Fruit fly (Drosophila melanogaster) whole organism, embryonic: ENCODE results near the gene lectin-30A.

Experiments used
- Asciz ChIP-seq: fragments of 200-800 bp; sonication (Bioruptor generic); optimal IDR thresholded peaks from 2 replicates; lab custom pipeline; 2017; ENCODE audit warnings: missing biosample characterization, mild to moderate bottlenecking, missing genetic modification characterization, missing genetic modification reagents
- BtbVII ChIP-seq: fragments of 200-800 bp; sonication (Bioruptor generic); optimal IDR thresholded peaks from 3 replicates; lab custom pipeline; 2017; ENCODE audit warnings: missing biosample characterization, mild to moderate bottlenecking, missing genetic modification characterization
- CG10654 ChIP-seq: fragments of 200-800 bp; sonication (Bioruptor generic); optimal IDR thresholded peaks from 2 replicates; lab custom pipeline; 2016; ENCODE audit warnings: missing biosample characterization, missing genetic modification characterization
- CG11723 ChIP-seq: fragments of 200-800 bp; sonication (Bioruptor generic); optimal IDR thresholded peaks from 2 replicates; lab custom pipeline; 2017; ENCODE audit warnings: missing biosample characterization, mild to moderate bottlenecking, missing genetic modification characterization
- CG13624 ChIP-seq: fragments of 200-800 bp; sonication (Bioruptor generic); optimal IDR thresholded peaks from 2 replicates; lab custom pipeline; 2016; ENCODE audit warnings: missing biosample characterization, missing genetic modification characterization
- CG14710 ChIP-seq: fragments of 200-800 bp; sonication (Bioruptor generic); optimal IDR thresholded peaks from 3 replicates; lab custom pipeline; 2019; ENCODE audit warnings: missing biosample characterization, mild to moderate bottlenecking, missing genetic modification characterization, moderate library complexity
- CG14860 ChIP-seq: fragments of 200-800 bp; sonication (Bioruptor generic); IDR thresholded peaks from 3 replicates; pipeline ENCODE4 v1.3.6; 2022; ENCODE audit warnings: missing biosample characterization, missing genetic modification characterization; ENCODE audit not compliant: partially characterized antibody
- CG1529 ChIP-seq: fragments of 200-800 bp; sonication (Bioruptor generic); optimal IDR thresholded peaks from 3 replicates; lab custom pipeline; 2018; ENCODE audit warnings: missing biosample characterization, missing genetic modification characterization
- CG15514 ChIP-seq: fragments of 200-800 bp; sonication (Bioruptor generic); optimal IDR thresholded peaks from 3 replicates; lab custom pipeline; 2017; ENCODE audit warnings: missing biosample characterization, missing genetic modification characterization, mild to moderate bottlenecking, moderate library complexity, missing genetic modification reagents
- CG17328 ChIP-seq: fragments of 200-800 bp; sonication (Bioruptor generic); IDR thresholded peaks from 2 replicates; pipeline ENCODE4 v1.3.6; 2022; ENCODE audit warnings: missing biosample characterization, missing genetic modification characterization
- CG17359 ChIP-seq: fragments of 200-800 bp; sonication (Bioruptor generic); optimal IDR thresholded peaks from 3 replicates; lab custom pipeline; 2018; ENCODE audit warnings: missing biosample characterization, mild to moderate bottlenecking, missing genetic modification characterization, moderate library complexity
- CG17568 ChIP-seq: fragments of 200-800 bp; sonication (Bioruptor generic); optimal IDR thresholded peaks from 2 replicates; lab custom pipeline; 2018; ENCODE audit warnings: missing biosample characterization, mild to moderate bottlenecking, missing genetic modification characterization, moderate library complexity
- CG17829 ChIP-seq: fragments of 200-800 bp; optimal IDR thresholded peaks from 2 replicates; lab custom pipeline; 2019; ENCODE audit warnings: missing biosample characterization, mild to moderate bottlenecking, missing genetic modification characterization, moderate library complexity
- CG2712 ChIP-seq: fragments of 200-800 bp; optimal IDR thresholded peaks from 3 replicates; lab custom pipeline; 2019; ENCODE audit warnings: missing biosample characterization, mild to moderate bottlenecking, missing genetic modification characterization, moderate library complexity
- CG32772 ChIP-seq: fragments of 200-800 bp; sonication (Bioruptor generic); IDR thresholded peaks from 2 replicates; pipeline ENCODE4 v1.3.6; 2022; ENCODE audit warnings: missing biosample characterization, missing genetic modification characterization
- CG34224 ChIP-seq: fragments of 200-800 bp; sonication (Bioruptor generic); IDR thresholded peaks from 3 replicates; pipeline ENCODE4 v1.3.6; 2022; ENCODE audit warnings: missing biosample characterization, missing genetic modification characterization; ENCODE audit not compliant: partially characterized antibody
- CG5245 ChIP-seq: fragments of 200-800 bp; sonication (Bioruptor generic); optimal IDR thresholded peaks from 3 replicates; lab custom pipeline; 2016; ENCODE audit warnings: missing biosample characterization, missing genetic modification characterization
- CG6175 ChIP-seq: fragments of 200-800 bp; sonication (Bioruptor generic); IDR thresholded peaks from 3 replicates; pipeline ENCODE4 v1.3.6; 2022; ENCODE audit warnings: missing biosample characterization, missing genetic modification characterization
- CG7556 ChIP-seq: fragments of 200-800 bp; sonication (Bioruptor generic); optimal IDR thresholded peaks from 2 replicates; lab custom pipeline; 2017; ENCODE audit warnings: missing biosample characterization, mild to moderate bottlenecking, missing genetic modification characterization
- CG7745 ChIP-seq: fragments of 200-800 bp; sonication (Bioruptor generic); optimal IDR thresholded peaks from 2 replicates; lab custom pipeline; 2018; ENCODE audit warnings: missing biosample characterization, mild to moderate bottlenecking, missing genetic modification characterization, moderate library complexity
- CG7839 ChIP-seq: fragments of 200-800 bp; sonication (Bioruptor generic); optimal IDR thresholded peaks from 3 replicates; lab custom pipeline; 2018; ENCODE audit warnings: missing biosample characterization, mild to moderate bottlenecking, missing genetic modification characterization, moderate library complexity
- CG7987 ChIP-seq: fragments of 200-800 bp; sonication (Bioruptor generic); optimal IDR thresholded peaks from 2 replicates; lab custom pipeline; 2018; ENCODE audit warnings: missing biosample characterization, mild to moderate bottlenecking, missing genetic modification characterization, moderate library complexity
- D19B ChIP-seq: fragments of 200-800 bp; sonication (Bioruptor generic); optimal IDR thresholded peaks from 2 replicates; lab custom pipeline; 2017; ENCODE audit warnings: missing biosample characterization, mild to moderate bottlenecking, missing genetic modification characterization
- Drgx ChIP-seq: fragments of 200-800 bp; sonication (Bioruptor generic); IDR thresholded peaks from 2 replicates; pipeline ENCODE4 v1.3.6; 2022; ENCODE audit warnings: missing biosample characterization, missing genetic modification characterization
- HLH3B ChIP-seq: fragments of 200-800 bp; sonication (Bioruptor generic); IDR thresholded peaks from 2 replicates; pipeline ENCODE4 v1.3.6; 2022; ENCODE audit warnings: missing biosample characterization, missing genetic modification characterization
- Hr3 ChIP-seq: fragments of 200-800 bp; sonication (Bioruptor generic); optimal IDR thresholded peaks from 3 replicates; lab custom pipeline; 2016; ENCODE audit warnings: missing biosample characterization, missing genetic modification characterization
- Oli ChIP-seq: fragments of 200-800 bp; sonication (Bioruptor generic); optimal IDR thresholded peaks from 2 replicates; lab custom pipeline; 2018; ENCODE audit warnings: missing biosample characterization, mild to moderate bottlenecking, missing genetic modification characterization, moderate library complexity
- Opbp ChIP-seq: fragments of 200-800 bp; sonication (Bioruptor generic); IDR thresholded peaks from 3 replicates; pipeline ENCODE4 v1.3.6; 2022; ENCODE audit warnings: missing biosample characterization, missing genetic modification characterization; ENCODE audit not compliant: partially characterized antibody
- PHDP ChIP-seq: fragments of 200-800 bp; sonication (Bioruptor generic); optimal IDR thresholded peaks from 3 replicates; lab custom pipeline; 2018; ENCODE audit warnings: missing biosample characterization, mild to moderate bottlenecking, missing genetic modification characterization, moderate library complexity
- Ptx1 ChIP-seq: fragments of 200-800 bp; sonication (Bioruptor generic); IDR thresholded peaks from 2 replicates; pipeline ENCODE4 v1.3.6; 2022; ENCODE audit warnings: missing biosample characterization, missing genetic modification characterization
- Ravus ChIP-seq: fragments of 200-800 bp; sonication (Bioruptor generic); IDR thresholded peaks from 2 replicates; pipeline ENCODE4 v1.3.6; 2022; ENCODE audit warnings: missing biosample characterization, missing genetic modification characterization
- Six4 ChIP-seq: fragments of 200-800 bp; sonication (Bioruptor generic); optimal IDR thresholded peaks from 2 replicates; lab custom pipeline; 2016; ENCODE audit warnings: missing biosample characterization, missing genetic modification characterization
- Ssrp ChIP-seq: fragments of 200-800 bp; sonication (Bioruptor generic); optimal IDR thresholded peaks from 2 replicates; lab custom pipeline; 2018; ENCODE audit warnings: missing biosample characterization, mild to moderate bottlenecking, missing genetic modification characterization, moderate library complexity
- Xbp1 ChIP-seq: fragments of 200-800 bp; sonication (Bioruptor generic); optimal IDR thresholded peaks from 3 replicates; lab custom pipeline; 2016; ENCODE audit warnings: missing biosample characterization, mild to moderate bottlenecking, missing genetic modification characterization
- al ChIP-seq: fragments of 200-800 bp; sonication (Bioruptor generic); IDR thresholded peaks from 2 replicates; pipeline ENCODE4 v1.3.6; 2022; ENCODE audit warnings: missing biosample characterization, missing genetic modification characterization
- ara ChIP-seq: fragments of 200-800 bp; sonication (Bioruptor generic); IDR thresholded peaks from 2 replicates; pipeline ENCODE4 v1.3.6; 2022; ENCODE audit warnings: missing biosample characterization, missing genetic modification characterization
- bcd ChIP-seq: fragments of 200-800 bp; sonication (Bioruptor generic); optimal IDR thresholded peaks from 2 replicates; lab custom pipeline; 2017; ENCODE audit warnings: missing biosample characterization, mild to moderate bottlenecking, missing genetic modification characterization
- crol ChIP-seq: fragments of 200-800 bp; sonication (Bioruptor generic); IDR thresholded peaks from 2 replicates; pipeline ENCODE4 v1.3.6; 2022; ENCODE audit warnings: missing biosample characterization, missing genetic modification characterization
- crp ChIP-seq, 2 experiments: fragments of 200-800 bp; sonication (Bioruptor generic); optimal IDR thresholded peaks; 2 replicates in 1 of 2; 3 replicates in 1 of 2; lab custom pipeline; 2017; ENCODE audit warnings: missing biosample characterization in 2 of 2, missing genetic modification characterization in 2 of 2, mild to moderate bottlenecking in 1 of 2, moderate library complexity in 1 of 2
- ewg ChIP-seq: fragments of 200-800 bp; sonication (Bioruptor generic); optimal IDR thresholded peaks from 3 replicates; lab custom pipeline; 2017; ENCODE audit warnings: mild to moderate bottlenecking, missing biosample characterization, missing genetic modification reagents, missing genetic modification characterization
- fd64A ChIP-seq: fragments of 200-800 bp; sonication (Bioruptor generic); optimal IDR thresholded peaks from 3 replicates; lab custom pipeline; 2018; ENCODE audit warnings: missing biosample characterization, mild to moderate bottlenecking, missing genetic modification characterization
- gcm ChIP-seq: fragments of 200-800 bp; sonication (Bioruptor generic); optimal IDR thresholded peaks from 2 replicates; lab custom pipeline; 2019; ENCODE audit warnings: missing biosample characterization, mild to moderate bottlenecking, missing genetic modification characterization, moderate library complexity
- mirr ChIP-seq: fragments of 200-800 bp; sonication (Bioruptor generic); optimal IDR thresholded peaks from 3 replicates; lab custom pipeline; 2018; ENCODE audit warnings: missing biosample characterization, mild to moderate bottlenecking, missing genetic modification characterization
- nerfin-1 ChIP-seq: fragments of 200-800 bp; sonication (Bioruptor generic); optimal IDR thresholded peaks from 3 replicates; lab custom pipeline; 2019; ENCODE audit warnings: missing biosample characterization, mild to moderate bottlenecking, missing genetic modification characterization, moderate library complexity
- nmo ChIP-seq: fragments of 200-800 bp; sonication (Bioruptor generic); optimal IDR thresholded peaks from 2 replicates; lab custom pipeline; 2018; ENCODE audit warnings: missing biosample characterization, mild to moderate bottlenecking, missing genetic modification characterization, moderate library complexity
- org-1 ChIP-seq: fragments of 200-800 bp; sonication (Bioruptor generic); optimal IDR thresholded peaks from 2 replicates; lab custom pipeline; 2017; ENCODE audit warnings: missing biosample characterization, missing genetic modification characterization
- sd ChIP-seq: fragments of 200-800 bp; sonication (Bioruptor generic); optimal IDR thresholded peaks from 3 replicates; lab custom pipeline; 2018; ENCODE audit warnings: missing biosample characterization, mild to moderate bottlenecking, missing genetic modification characterization, moderate library complexity
- sima ChIP-seq: fragments of 200-800 bp; sonication (Bioruptor generic); optimal IDR thresholded peaks from 2 replicates; lab custom pipeline; 2016; ENCODE audit warnings: missing biosample characterization, missing genetic modification characterization
- tio ChIP-seq: fragments of 200-800 bp; sonication (Bioruptor generic); optimal IDR thresholded peaks from 2 replicates; lab custom pipeline; 2017; ENCODE audit warnings: missing biosample characterization, missing genetic modification characterization, inconsistent platforms
- wor ChIP-seq: fragments of 200-800 bp; sonication (Bioruptor generic); IDR thresholded peaks from 2 replicates; pipeline ENCODE4 v1.3.6; 2022; ENCODE audit warnings: missing biosample characterization, missing genetic modification characterization

Gene lectin-30A

dm6 chr2L:9207133-9207532 lies 47.5 kb downstream of the lectin-30A start (continued):
- TF ChIP-seq CG5245 (GFP tag; lab: Kevin White, UChicago), result peak; percentile 2
- peak; percentile 28 for TF ChIP-seq sd (tag; lab: Kevin White, UChicago)
- TF ChIP-seq CG2712 (tag; lab: Kevin White, UChicago), result peak; percentile 69
- TF ChIP-seq PHDP, result peak; percentile 53
- TF ChIP-seq CG7556 (GFP tag; lab: Kevin White, UChicago), result peak; percentile 12
- peak; percentile 45 for TF ChIP-seq Ptx1
- TF ChIP-seq CG11723, result peak; percentile 8
- peak; percentile 50 for TF ChIP-seq gcm (GFP tag; lab: Kevin White, UChicago)
- TF ChIP-seq ara (GFP tag; lab: Robert Waterston, UW), result peak; percentile 62; the same call in 1 of the 2 replicates
- peak; percentile 33 for TF ChIP-seq ewg (GFP tag; lab: Kevin White, UChicago)
- TF ChIP-seq CG14860 (GFP tag; lab: Robert Waterston, UW), result no peak
- peak; percentile 59; the same call in 1 of the 2 replicates for TF ChIP-seq HLH3B (GFP tag; lab: Robert Waterston, UW)
- peak; percentile 24; the same call in 1 of the 2 replicates for TF ChIP-seq wor (GFP tag; lab: Robert Waterston, UW)
- TF ChIP-seq fd64A (GFP tag; lab: Kevin White, UChicago), result no peak
- TF ChIP-seq bcd (GFP tag; lab: Kevin White, UChicago), result peak; percentile 45
- no peak for TF ChIP-seq CG32772 (GFP tag; lab: Robert Waterston, UW)
- TF ChIP-seq Oli (tag; lab: Kevin White, UChicago), result peak; percentile 60
- TF ChIP-seq CG14710 (tag; lab: Kevin White, UChicago), result peak; percentile 33
- peak; percentile 72 for TF ChIP-seq Asciz
- no peak for TF ChIP-seq crol (GFP tag; lab: Robert Waterston, UW)
- TF ChIP-seq Ravus (GFP tag; lab: Robert Waterston, UW), result no peak
- peak; percentile 23 for TF ChIP-seq Six4 (GFP tag; lab: Kevin White, UChicago)
- TF ChIP-seq al (GFP tag; lab: Robert Waterston, UW), result no peak
- TF ChIP-seq CG17829 (tag; lab: Kevin White, UChicago), result peak; percentile 29
- TF ChIP-seq Drgx (GFP tag; lab: Robert Waterston, UW), result peak; percentile 88
- peak; percentile 34; the same call in 1 of the 2 replicates for TF ChIP-seq CG17328
- no peak for TF ChIP-seq Opbp (GFP tag; lab: Robert Waterston, UW)
- TF ChIP-seq CG13624, result no peak
- peak; percentile 15 for TF ChIP-seq org-1
- peak; percentile 47 for TF ChIP-seq Hr3 (GFP tag; lab: Kevin White, UChicago)
- peak; percentile 61 for TF ChIP-seq Ssrp (tag; lab: Kevin White, UChicago)
- no peak for TF ChIP-seq CG34224
- no peak for TF ChIP-seq BtbVII (GFP tag; lab: Kevin White, UChicago)
- TF ChIP-seq CG10654 (GFP tag; lab: Kevin White, UChicago), result no peak
- TF ChIP-seq tio (GFP tag; lab: Kevin White, UChicago), result peak; percentile 20
- no peak for TF ChIP-seq mirr (GFP tag; lab: Kevin White, UChicago)
- no peak for TF ChIP-seq CG6175
- no peak for TF ChIP-seq crp (GFP tag; optimal IDR thresholded peaks at IDR 0.05; lab: Kevin White, UChicago)
- TF ChIP-seq nmo (GFP tag; lab: Kevin White, UChicago), result peak; percentile 77
- TF ChIP-seq Xbp1 (GFP tag; lab: Kevin White, UChicago), result peak; percentile 46
- no peak for TF ChIP-seq CG7987 (GFP tag; lab: Kevin White, UChicago)
- no peak for TF ChIP-seq D19B (GFP tag; lab: Kevin White, UChicago)
- no peak for TF ChIP-seq CG15514
- TF ChIP-seq CG17568 (GFP tag; lab: Kevin White, UChicago), result no peak
- peak; percentile 34 for TF ChIP-seq nerfin-1
- peak; percentile 66 for TF ChIP-seq CG7839
- peak; percentile 42 for TF ChIP-seq CG1529 (GFP tag; lab: Kevin White, UChicago)
- TF ChIP-seq CG7745 (tag; lab: Kevin White, UChicago), result no peak
- TF ChIP-seq CG17359 (tag; lab: Kevin White, UChicago), result peak; percentile 63
- no peak for TF ChIP-seq sima (GFP tag; lab: Kevin White, UChicago)
